Fruit fly (Drosophila melanogaster): ENCODE results near the gene Ccdc39.

Ccdc39 gene

DNA sequence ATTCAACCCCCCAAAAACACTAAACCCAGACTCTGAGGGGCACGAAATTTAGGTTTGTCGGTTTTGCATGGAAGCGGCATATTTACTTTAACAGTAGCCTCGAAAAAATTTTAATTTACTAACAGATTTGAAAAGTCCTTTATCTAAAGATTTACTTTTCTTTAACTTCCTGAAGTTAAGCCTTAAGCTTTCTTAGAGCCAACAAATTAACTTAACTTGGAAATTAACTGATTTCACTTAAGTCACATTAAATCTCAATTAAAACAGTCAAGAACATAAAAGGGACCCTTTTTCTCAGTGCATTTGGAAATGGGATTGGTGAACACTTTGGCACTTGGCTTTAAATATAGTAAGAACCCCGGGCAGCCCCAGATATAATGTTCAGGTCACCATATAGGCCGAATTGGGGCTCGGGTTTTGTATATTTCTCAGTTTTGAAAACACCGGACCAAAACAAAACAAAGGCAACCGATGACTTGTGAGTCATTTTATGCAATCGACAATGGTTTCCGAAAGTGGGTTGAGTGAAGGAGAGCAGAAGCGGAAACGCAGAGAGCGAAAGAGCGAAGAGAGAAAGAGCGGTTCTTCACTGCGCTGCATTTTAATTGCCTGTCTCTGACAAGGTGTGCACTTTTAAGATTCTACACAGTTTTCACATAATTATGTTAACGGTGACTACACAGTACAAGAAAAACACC is 45.9 kb downstream of the Ccdc39 start:
- TF ChIP-seq pan (optimal IDR thresholded peaks at IDR 0.05), result peak; percentile 25
- TF ChIP-seq Dll (optimal IDR thresholded peaks at IDR 0.05), result no peak

DNA sequence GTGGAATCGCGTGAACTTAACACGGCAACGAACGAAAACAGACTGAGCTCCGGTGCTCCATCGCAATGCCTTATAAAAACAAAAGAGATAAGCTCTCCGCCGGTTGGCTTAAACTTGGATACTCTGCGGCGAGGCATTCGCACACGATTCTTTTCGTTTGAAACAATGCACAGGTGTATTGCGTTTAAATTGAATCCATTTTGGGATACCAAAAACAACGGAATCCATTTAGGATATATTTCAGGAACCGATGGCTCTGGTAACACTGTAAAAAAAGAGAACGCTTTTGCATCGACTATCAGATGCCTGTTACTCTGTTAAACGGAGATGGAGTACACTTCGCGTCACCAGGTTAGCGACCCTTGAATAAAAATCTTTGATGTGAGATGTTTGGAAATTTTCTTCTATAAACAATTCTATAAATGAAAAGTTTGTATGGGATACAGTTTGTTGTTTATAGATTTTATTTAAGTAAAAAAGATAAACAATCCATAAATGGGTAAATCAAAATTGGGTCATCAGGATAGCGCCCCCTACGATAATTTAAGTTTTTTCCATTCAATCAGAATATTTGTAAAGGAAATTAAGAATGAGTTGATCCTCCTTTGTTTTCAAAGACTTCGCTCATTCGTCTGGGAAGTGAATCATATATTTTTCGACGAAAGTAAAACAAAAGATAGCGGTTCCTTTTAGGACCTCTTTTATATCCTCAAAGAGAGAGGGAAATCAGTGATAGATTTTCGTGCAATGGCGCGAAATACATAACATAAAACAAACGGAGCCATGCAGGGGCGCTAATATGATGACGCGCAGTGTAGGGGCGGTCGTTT is 52.5 kb downstream of the Ccdc39 start, which contains the start of gene Nep2:
Nep2 (minus strand) TSS at position 51 of the 830 bp plus-strand sequence.
- TF ChIP-seq EcR (GFP tag; optimal IDR thresholded peaks at IDR 0.05) (no peak), pan (optimal IDR thresholded peaks at IDR 0.05) (no peak), usp (GFP tag; optimal IDR thresholded peaks at IDR 0.05) (no peak), psq (optimal IDR thresholded peaks at IDR 0.05) (no peak), CG8478 (optimal IDR thresholded peaks at IDR 0.05) (no peak), Dll (optimal IDR thresholded peaks at IDR 0.05) (no peak)
